Worm (Caenorhabditis elegans) whole organism, young adult: ENCODE results near the gene gpa-4.

Experiments
- D2030.7 ChIP-seq: fragments of 200-800 bp; sonication (Bioruptor generic); IDR thresholded peaks from 2 replicates; pipeline ENCODE4 v1.3.6; 2022; ENCODE audit warnings: missing genetic modification reagents, missing genetic modification characterization, missing compliant biosample characterization
- F37B4.10 ChIP-seq: fragments of 200-800 bp; sonication (Bioruptor generic); IDR thresholded peaks from 2 replicates; pipeline ENCODE4 v1.3.6; 2022; ENCODE audit warnings: missing genetic modification characterization, missing compliant biosample characterization
- Y56A3A.18 ChIP-seq: fragments of 200-800 bp; sonication (Bioruptor generic); IDR thresholded peaks from 2 replicates; pipeline ENCODE4 v1.3.6; 2022; ENCODE audit warnings: missing genetic modification reagents, missing genetic modification characterization, missing compliant biosample characterization
- ets-4 ChIP-seq: fragments of 200-800 bp; sonication (Bioruptor generic); optimal IDR thresholded peaks from 2 replicates; lab custom pipeline; 2018; ENCODE audit warnings: mild to moderate bottlenecking, missing genetic modification characterization, missing compliant biosample characterization
- rec-8 ChIP-seq, 2 experiments: sonication (generic microtip); optimal IDR thresholded peaks; 2 replicates each; lab custom pipeline; 2016; ENCODE audit warnings: mild to moderate bottlenecking in 2 of 2, missing genetic modification characterization in 2 of 2, missing genetic modification reagents in 2 of 2, missing genotype in 2 of 2, missing biosample characterization in 1 of 2, missing compliant biosample characterization in 1 of 2, moderate library complexity in 1 of 2

- no peak for TF ChIP-seq D2030.7 (GFP tag; lab: Robert Waterston, UW)
- TF ChIP-seq Y56A3A.18 (GFP tag; lab: Robert Waterston, UW), result no peak
- no peak for TF ChIP-seq F37B4.10 (GFP tag; lab: Robert Waterston, UW)
- no peak for TF ChIP-seq rec-8 (tag; optimal IDR thresholded peaks at IDR 0.05; lab: Kevin White, UChicago)
- no peak for TF ChIP-seq ets-4 (GFP tag; lab: Kevin White, UChicago)
Measured at ce11 chrIV:378838-379237, 22.7 kb upstream of the gpa-4 start.
